Fruit fly (Drosophila melanogaster): ENCODE measurements around the gene CG42613.

Gene CG42613

DNA sequence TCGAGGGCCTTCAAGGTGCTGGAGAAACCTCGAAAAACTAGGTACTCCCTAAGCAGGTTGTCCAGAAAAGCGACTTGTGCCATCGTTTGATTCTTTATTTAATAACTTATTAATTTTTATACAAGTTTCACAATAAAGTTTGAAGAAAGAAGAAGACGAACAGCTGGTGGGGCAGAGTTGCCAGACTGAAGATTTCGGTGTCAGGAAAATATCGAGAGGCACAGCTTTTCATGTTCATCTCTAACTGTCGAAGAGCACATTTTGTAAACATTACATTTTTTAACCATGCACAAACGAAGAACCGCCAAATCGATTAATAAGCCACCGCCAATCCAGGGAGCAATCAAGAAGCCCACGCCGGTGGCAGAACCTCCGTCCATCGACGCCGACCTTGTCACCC is 94.9 kb downstream of the CG42613 start, which contains the start of the genes CG6005 and CG14286 (continued):
- TF ChIP-seq Dad (GFP tag; optimal IDR thresholded peaks at IDR 0.05): peak; percentile 64
- no peak for TF ChIP-seq Fer3 (tag; optimal IDR thresholded peaks at IDR 0.05)
- peak; percentile 69 for TF ChIP-seq gro (GFP tag; optimal IDR thresholded peaks at IDR 0.05)
- TF ChIP-seq seq (GFP tag; IDR thresholded peaks at IDR 0.05): peak; percentile 63; the same call in 1 of the 2 replicates
- TF ChIP-seq tin (GFP tag; optimal IDR thresholded peaks at IDR 0.05): peak; percentile 36
- no peak for TF ChIP-seq grn (GFP tag; optimal IDR thresholded peaks at IDR 0.05)
- no peak for TF ChIP-seq CG7271 (tag; optimal IDR thresholded peaks at IDR 0.05)
- TF ChIP-seq kni (GFP tag; optimal IDR thresholded peaks at IDR 0.05): no peak
- TF ChIP-seq pnt (GFP tag; optimal IDR thresholded peaks at IDR 0.05): no peak
- TF ChIP-seq CG10147 (GFP tag; optimal IDR thresholded peaks at IDR 0.05): no peak
- no peak for TF ChIP-seq Tbp (GFP tag; optimal IDR thresholded peaks at IDR 0.05)
- peak; percentile 60 for TF ChIP-seq CG17328 (GFP tag; IDR thresholded peaks at IDR 0.05)
- TF ChIP-seq CG12744 (GFP tag; optimal IDR thresholded peaks at IDR 0.05): peak; percentile 16
- no peak for TF ChIP-seq Eip74EF (GFP tag; optimal IDR thresholded peaks at IDR 0.05)
- TF ChIP-seq schlank (tag; optimal IDR thresholded peaks at IDR 0.05): no peak
- TF ChIP-seq Opbp (GFP tag; IDR thresholded peaks at IDR 0.05; ENCODE audit: partially characterized antibody): peak; percentile 74; the same call in 2 of the 3 replicates
- TF ChIP-seq CG4404 (GFP tag; IDR thresholded peaks at IDR 0.05): 0 out of 2 replicates have a peak, but pooled peaks have one; percentile 9
- TF ChIP-seq Bgb (GFP tag; IDR thresholded peaks at IDR 0.05; ENCODE audit: partially characterized antibody): peak; percentile 85
- peak; percentile 75 for TF ChIP-seq CG10366 (GFP tag; IDR thresholded peaks at IDR 0.05)
- TF ChIP-seq zen2 (GFP tag; IDR thresholded peaks at IDR 0.05; ENCODE audit: partially characterized antibody): peak; percentile 21; the same call in 1 of the 3 replicates
- TF ChIP-seq CG12299 (tag; optimal IDR thresholded peaks at IDR 0.05): no peak
- peak; percentile 37 for TF ChIP-seq Sox102F (GFP tag; optimal IDR thresholded peaks at IDR 0.05)
- TF ChIP-seq Six4 (GFP tag; optimal IDR thresholded peaks at IDR 0.05): no peak
- no peak for TF ChIP-seq gem (tag; optimal IDR thresholded peaks at IDR 0.05)
- TF ChIP-seq org-1 (GFP tag; optimal IDR thresholded peaks at IDR 0.05): no peak
- no peak for TF ChIP-seq kah (GFP tag; optimal IDR thresholded peaks at IDR 0.05)
- TF ChIP-seq dmrt11E (tag; optimal IDR thresholded peaks at IDR 0.05): no peak
- peak; percentile 58; the same call in 1 of the 2 replicates for TF ChIP-seq CG14441 (GFP tag; IDR thresholded peaks at IDR 0.05)
- TF ChIP-seq Doc3 (GFP tag; IDR thresholded peaks at IDR 0.05; ENCODE audit: partially characterized antibody): peak; percentile 57; the same call in 2 of the 3 replicates
- TF ChIP-seq al (GFP tag; IDR thresholded peaks at IDR 0.05): peak; percentile 61
- TF ChIP-seq HmgD (GFP tag; optimal IDR thresholded peaks at IDR 0.05): no peak
- TF ChIP-seq jing (GFP tag; optimal IDR thresholded peaks at IDR 0.05): no peak
- TF ChIP-seq MTF-1 (GFP tag; optimal IDR thresholded peaks at IDR 0.05; ENCODE audit: borderline replicate concordance): no peak
- no peak for TF ChIP-seq cwo (GFP tag; optimal IDR thresholded peaks at IDR 0.05)
- peak; percentile 12 for TF ChIP-seq CG9727 (GFP tag; optimal IDR thresholded peaks at IDR 0.05)
- peak; percentile 82 for TF ChIP-seq dm (GFP tag; optimal IDR thresholded peaks at IDR 0.05)
- TF ChIP-seq tup (GFP tag; optimal IDR thresholded peaks at IDR 0.05): peak; percentile 34
- TF ChIP-seq grau (tag; optimal IDR thresholded peaks at IDR 0.05): peak; percentile 52
- TF ChIP-seq CG10267 (tag; optimal IDR thresholded peaks at IDR 0.05): peak; percentile 23
- peak; percentile 61 for TF ChIP-seq CG9609 (GFP tag; optimal IDR thresholded peaks at IDR 0.05)
- no peak; the same call in 2 of the 3 replicates for TF ChIP-seq croc (GFP tag; conservative IDR thresholded peaks at IDR 0.05)
- peak; percentile 74 to 97 for TF ChIP-seq crp (GFP tag; optimal IDR thresholded peaks at IDR 0.05)
- no peak for TF ChIP-seq sens-2 (GFP tag; IDR thresholded peaks at IDR 0.05)
- no peak for TF ChIP-seq CG1529 (GFP tag; optimal IDR thresholded peaks at IDR 0.05)
- no peak for TF ChIP-seq CG8281 (tag; optimal IDR thresholded peaks at IDR 0.05)
- no peak for TF ChIP-seq ab (GFP tag; optimal IDR thresholded peaks at IDR 0.05)
- TF ChIP-seq usp (GFP tag; optimal IDR thresholded peaks at IDR 0.05): no peak
- TF ChIP-seq gcm (GFP tag; optimal IDR thresholded peaks at IDR 0.05): no peak
- peak; percentile 74 for TF ChIP-seq az2 (GFP tag; optimal IDR thresholded peaks at IDR 0.05)
- TF ChIP-seq tgo (GFP tag; IDR thresholded peaks at IDR 0.05): peak; percentile 73
